Worm (Caenorhabditis elegans) whole organism, mixed stage, embryonic: ENCODE measurements around the gene F53G2.3.

Experiments
- M03D4.4 ChIP-seq: sonication (generic microtip); optimal IDR thresholded peaks from 2 replicates; lab custom pipeline; 2017; ENCODE audit warnings: mild to moderate bottlenecking, missing genetic modification characterization, missing compliant biosample characterization
- bed-3 ChIP-seq: fragments of 200-800 bp; sonication (Bioruptor generic); optimal IDR thresholded peaks from 3 replicates; lab custom pipeline; 2018; ENCODE audit warnings: mild to moderate bottlenecking, missing genetic modification characterization, moderate library complexity, missing compliant biosample characterization
- blmp-1 ChIP-seq: fragments of 150-350 bp; optimal IDR thresholded peaks from 2 replicates; lab custom pipeline; 2014; ENCODE audit warnings: missing biosample characterization, missing genetic modification characterization
- ceh-39 ChIP-seq: fragments of 150-350 bp; optimal IDR thresholded peaks from 2 replicates; lab custom pipeline; 2014; ENCODE audit warnings: missing biosample characterization, missing genetic modification characterization
- ceh-43 ChIP-seq: fragments of 200-800 bp; sonication (Bioruptor generic); optimal IDR thresholded peaks from 2 replicates; lab custom pipeline; 2018; ENCODE audit warnings: mild to moderate bottlenecking, missing genetic modification characterization, moderate library complexity, missing compliant biosample characterization
- ceh-83 ChIP-seq: fragments of 200-800 bp; sonication (Bioruptor generic); optimal IDR thresholded peaks from 2 replicates; lab custom pipeline; 2018; ENCODE audit warnings: mild to moderate bottlenecking, missing genetic modification characterization, missing compliant biosample characterization
- ces-1 ChIP-seq: fragments of 150-350 bp; optimal IDR thresholded peaks from 2 replicates; lab custom pipeline; 2014; ENCODE audit warnings: missing biosample characterization, missing genetic modification reagents, missing genetic modification characterization
- cnd-1 ChIP-seq: fragments of 200-800 bp; sonication (Bioruptor generic); optimal IDR thresholded peaks from 2 replicates; lab custom pipeline; 2018; ENCODE audit warnings: mild to moderate bottlenecking, missing genetic modification characterization, missing compliant biosample characterization
- drap-1 ChIP-seq: fragments of 200-800 bp; sonication (Bioruptor generic); optimal IDR thresholded peaks from 3 replicates; lab custom pipeline; 2018; ENCODE audit warnings: mild to moderate bottlenecking, missing genetic modification characterization, missing compliant biosample characterization
- elt-1 ChIP-seq: sonication (generic microtip); optimal IDR thresholded peaks from 2 replicates; lab custom pipeline; 2017; ENCODE audit warnings: missing genetic modification characterization, mild to moderate bottlenecking, missing compliant biosample characterization, antibody characterized with exemption, moderate library complexity, borderline replicate concordance; ENCODE audit not compliant: insufficient read depth
- elt-3 ChIP-seq: fragments of 150-350 bp; optimal IDR thresholded peaks from 2 replicates; lab custom pipeline; 2014; ENCODE audit warnings: missing biosample characterization, missing genetic modification characterization
- flh-1 ChIP-seq: fragments of 200-800 bp; sonication (Bioruptor generic); optimal IDR thresholded peaks from 2 replicates; lab custom pipeline; 2018; ENCODE audit warnings: mild to moderate bottlenecking, missing genetic modification characterization, moderate library complexity, missing compliant biosample characterization
- ham-2 ChIP-seq: fragments of 200-800 bp; sonication (Bioruptor generic); optimal IDR thresholded peaks from 2 replicates; lab custom pipeline; 2018; ENCODE audit warnings: mild to moderate bottlenecking, missing genetic modification characterization, missing compliant biosample characterization
- hlh-1 ChIP-seq: fragments of 150-350 bp; optimal IDR thresholded peaks from 2 replicates; lab custom pipeline; 2014; ENCODE audit warnings: missing biosample characterization, missing genetic modification reagents, missing genetic modification characterization
- lin-13 ChIP-seq: fragments of 150-350 bp; optimal IDR thresholded peaks from 2 replicates; lab custom pipeline; 2014; ENCODE audit warnings: missing biosample characterization, missing genetic modification characterization
- lin-32 ChIP-seq: fragments of 200-800 bp; sonication (Bioruptor generic); optimal IDR thresholded peaks from 2 replicates; lab custom pipeline; 2018; ENCODE audit warnings: mild to moderate bottlenecking, missing genetic modification characterization, missing compliant biosample characterization
- lsy-2 ChIP-seq: fragments of 150-350 bp; optimal IDR thresholded peaks from 2 replicates; lab custom pipeline; 2014; ENCODE audit warnings: missing biosample characterization, missing genetic modification characterization
- mab-5 ChIP-seq: fragments of 150-350 bp; optimal IDR thresholded peaks from 2 replicates; lab custom pipeline; 2014; ENCODE audit warnings: missing biosample characterization, missing genetic modification characterization
- mep-1 ChIP-seq: fragments of 150-350 bp; optimal IDR thresholded peaks from 2 replicates; lab custom pipeline; 2017; ENCODE audit warnings: missing biosample characterization, missing genetic modification reagents, missing genetic modification characterization, inconsistent platforms
- mls-2 ChIP-seq: sonication (generic microtip); optimal IDR thresholded peaks from 2 replicates; lab custom pipeline; 2016; ENCODE audit warnings: mild to moderate bottlenecking, missing genetic modification characterization, moderate library complexity, missing compliant biosample characterization
- nhr-2 ChIP-seq: fragments of 150-350 bp; optimal IDR thresholded peaks from 2 replicates; lab custom pipeline; 2014; ENCODE audit warnings: missing biosample characterization, missing genetic modification characterization
- nhr-237 ChIP-seq: fragments of 150-350 bp; optimal IDR thresholded peaks from 2 replicates; lab custom pipeline; 2014; ENCODE audit warnings: missing biosample characterization, missing genetic modification characterization
- nhr-28 ChIP-seq: fragments of 150-350 bp; optimal IDR thresholded peaks from 2 replicates; lab custom pipeline; 2014; ENCODE audit warnings: missing biosample characterization, missing genetic modification characterization
- nhr-76 ChIP-seq: sonication (generic microtip); optimal IDR thresholded peaks from 2 replicates; lab custom pipeline; 2017; ENCODE audit warnings: missing biosample characterization, missing genetic modification characterization
- sem-2 ChIP-seq: fragments of 200-800 bp; sonication (Bioruptor generic); optimal IDR thresholded peaks from 2 replicates; lab custom pipeline; 2018; ENCODE audit warnings: mild to moderate bottlenecking, missing genetic modification characterization, missing compliant biosample characterization
- snpc-4 ChIP-seq: fragments of 150-350 bp; optimal IDR thresholded peaks from 2 replicates; lab custom pipeline; 2014; ENCODE audit warnings: missing biosample characterization, missing genetic modification characterization
- sptf-1 ChIP-seq: sonication (generic microtip); optimal IDR thresholded peaks from 2 replicates; lab custom pipeline; 2017; ENCODE audit warnings: mild to moderate bottlenecking, missing genetic modification characterization, moderate library complexity, missing compliant biosample characterization
- tbx-8 ChIP-seq: fragments of 200-800 bp; sonication (Bioruptor generic); optimal IDR thresholded peaks from 2 replicates; lab custom pipeline; 2018; ENCODE audit warnings: mild to moderate bottlenecking, missing genetic modification characterization, moderate library complexity, missing compliant biosample characterization
- unc-120 ChIP-seq: sonication (generic microtip); optimal IDR thresholded peaks from 2 replicates; lab custom pipeline; 2017; ENCODE audit warnings: missing genetic modification characterization, missing compliant biosample characterization; ENCODE audit not compliant: poor library complexity, severe bottlenecking
- unc-62 ChIP-seq: fragments of 150-350 bp; optimal IDR thresholded peaks from 2 replicates; lab custom pipeline; 2014; ENCODE audit warnings: missing biosample characterization, missing genetic modification reagents, missing genetic modification characterization
- zip-8 ChIP-seq: fragments of 150-350 bp; optimal IDR thresholded peaks from 2 replicates; lab custom pipeline; 2014; ENCODE audit warnings: missing biosample characterization, missing genetic modification characterization
- ztf-11 ChIP-seq: fragments of 150-350 bp; optimal IDR thresholded peaks from 2 replicates; lab custom pipeline; 2014; ENCODE audit warnings: missing biosample characterization, missing genetic modification characterization

The F53G2.3 gene

ce11 chrII:2504431-2504928 lies 24.3 kb downstream of the F53G2.3 start, which contains the start of gene gbas-1:
Gene gbas-1, plus strand, starts transcription at chrII:2504878.
- TF ChIP-seq M03D4.4: no peak
- no peak for TF ChIP-seq lin-32 (GFP tag; lab: Kevin White, UChicago)
- no peak for TF ChIP-seq flh-1 (GFP tag; lab: Kevin White, UChicago)
- peak; percentile 99 for TF ChIP-seq unc-120 (tag; lab: Kevin White, UChicago)
- TF ChIP-seq lsy-2 (tag; lab: Kevin White, UChicago): no peak
- no peak for TF ChIP-seq tbx-8 (GFP tag; lab: Kevin White, UChicago)
- no peak for TF ChIP-seq mls-2 (tag; lab: Kevin White, UChicago)
- no peak for TF ChIP-seq ceh-43 (GFP tag; lab: Kevin White, UChicago)
- TF ChIP-seq drap-1 (GFP tag; lab: Kevin White, UChicago): no peak
- TF ChIP-seq unc-62 (GFP tag; lab: Kevin White, UChicago): no peak
- TF ChIP-seq ztf-11 (tag; lab: Kevin White, UChicago): no peak
- peak; percentile 34 for TF ChIP-seq ces-1 (GFP tag; lab: Kevin White, UChicago)
- peak; percentile 2 for TF ChIP-seq nhr-237 (tag; lab: Kevin White, UChicago)
- TF ChIP-seq bed-3 (GFP tag; lab: Kevin White, UChicago): no peak
- no peak for TF ChIP-seq nhr-2 (tag; lab: Kevin White, UChicago)
- TF ChIP-seq, all 35 proteins: peak for 3

- no peak for TF ChIP-seq sem-2 (GFP tag; lab: Kevin White, UChicago)
- no peak for TF ChIP-seq mab-5 (tag; lab: Kevin White, UChicago)
- TF ChIP-seq drap-1 (GFP tag; lab: Kevin White, UChicago): no peak
- TF ChIP-seq tbx-8 (GFP tag; lab: Kevin White, UChicago): no peak
- TF ChIP-seq lin-32 (GFP tag; lab: Kevin White, UChicago): no peak
- no peak for TF ChIP-seq ceh-39
- no peak for TF ChIP-seq nhr-76
- no peak for TF ChIP-seq snpc-4
- TF ChIP-seq M03D4.4: no peak
- TF ChIP-seq nhr-237 (tag; lab: Kevin White, UChicago): no peak
- TF ChIP-seq hlh-1: no peak
- TF ChIP-seq mls-2 (tag; lab: Kevin White, UChicago): no peak
- TF ChIP-seq cnd-1 (tag; lab: Kevin White, UChicago): no peak
- no peak for TF ChIP-seq sptf-1 (tag; lab: Kevin White, UChicago)
- TF ChIP-seq elt-3 (tag; lab: Kevin White, UChicago): no peak
- TF ChIP-seq mep-1 (tag; lab: Kevin White, UChicago): no peak
- TF ChIP-seq, all 35 proteins: peak for 0
Measured at ce11 chrII:2518487-2518886, 38.3 kb downstream of the F53G2.3 start.

ce11 chrII:2521960-2522359 lies 41.8 kb downstream of the F53G2.3 start, which contains the start of gene bath-13:
Gene bath-13, minus strand, starts transcription at chrII:2522060.
- no peak for TF ChIP-seq elt-1 (tag; lab: Kevin White, UChicago)
- no peak for TF ChIP-seq sem-2 (GFP tag; lab: Kevin White, UChicago)
- no peak for TF ChIP-seq ham-2 (GFP tag; lab: Kevin White, UChicago)
- TF ChIP-seq tbx-8 (GFP tag; lab: Kevin White, UChicago): no peak
- TF ChIP-seq unc-62 (GFP tag; lab: Kevin White, UChicago): no peak
- no peak for TF ChIP-seq mls-2 (tag; lab: Kevin White, UChicago)
- no peak for TF ChIP-seq zip-8 (tag; lab: Kevin White, UChicago)
- TF ChIP-seq blmp-1 (tag; lab: Kevin White, UChicago): no peak
- no peak for TF ChIP-seq nhr-28 (tag; lab: Kevin White, UChicago)
- no peak for TF ChIP-seq mep-1 (tag; lab: Kevin White, UChicago)

- TF ChIP-seq ham-2 (GFP tag; lab: Kevin White, UChicago) (peak; percentile 14), drap-1 (GFP tag; lab: Kevin White, UChicago) (no peak)
Measured at ce11 chrII:2525652-2526051, 45.5 kb downstream of the F53G2.3 start.

- TF ChIP-seq ham-2 (GFP tag; lab: Kevin White, UChicago): peak; percentile 12
- TF ChIP-seq ceh-83: no peak
- TF ChIP-seq M03D4.4: no peak
- no peak for TF ChIP-seq lin-13
- TF ChIP-seq mls-2 (tag; lab: Kevin White, UChicago): no peak
- TF ChIP-seq ces-1 (GFP tag; lab: Kevin White, UChicago): no peak
- TF ChIP-seq, all 35 proteins: peak for 1
Measured at ce11 chrII:2526887-2527286, 46.7 kb downstream of the F53G2.3 start.
